Fruit fly (Drosophila melanogaster) whole organism, wandering third instar larva: Measurements from ENCODE around the gene glob1.
"Not testable (repeated sequence)": the region's sequence is repeated elsewhere in the genome, so short reads cannot be mapped to it uniquely, and the experiment has no call there.

Experiments
- Abd-B ChIP-seq: fragments of >200 bp; optimal IDR thresholded peaks from 2 replicates; lab custom pipeline; 2017; ENCODE audit warnings: missing biosample characterization, missing genetic modification characterization
- GATAd ChIP-seq: sonication (Bioruptor generic); optimal IDR thresholded peaks from 2 replicates; lab custom pipeline; 2016; ENCODE audit warnings: missing biosample characterization, missing genetic modification characterization
- OdsH ChIP-seq: fragments of 200-800 bp; sonication (Bioruptor generic); optimal IDR thresholded peaks from 2 replicates; lab custom pipeline; 2016; ENCODE audit warnings: missing biosample characterization, mild to moderate bottlenecking, missing genetic modification characterization
- Vsx2 ChIP-seq: fragments of 200-300, 225-300 bp; sonication (Bioruptor generic); optimal IDR thresholded peaks from 2 replicates; lab custom pipeline; 2018; ENCODE audit warnings: missing biosample characterization, missing genetic modification characterization; ENCODE audit not compliant: partially characterized antibody
- dmrt93B ChIP-seq: fragments of 200-800 bp; sonication (Bioruptor generic); optimal IDR thresholded peaks from 2 replicates; lab custom pipeline; 2018; ENCODE audit warnings: missing biosample characterization, mild to moderate bottlenecking, missing genetic modification characterization
- dsf ChIP-seq: sonication (Bioruptor generic); optimal IDR thresholded peaks from 2 replicates; lab custom pipeline; 2016; ENCODE audit warnings: missing biosample characterization, missing genetic modification characterization, borderline replicate concordance
- fru ChIP-seq: fragments of 200-800 bp; sonication (Bioruptor generic); optimal IDR thresholded peaks from 3 replicates; lab custom pipeline; 2016; ENCODE audit warnings: missing biosample characterization, mild to moderate bottlenecking, missing genetic modification characterization
- h ChIP-seq: fragments of 200-800 bp; sonication (Bioruptor generic); optimal IDR thresholded peaks from 3 replicates; lab custom pipeline; 2016; ENCODE audit warnings: missing biosample characterization, mild to moderate bottlenecking, missing genetic modification characterization
- jim ChIP-seq: fragments of 175-275, 200-325 bp; sonication (Bioruptor generic); optimal IDR thresholded peaks from 2 replicates; lab custom pipeline; 2016; ENCODE audit warnings: missing biosample characterization, mild to moderate bottlenecking, missing genetic modification characterization
- pan ChIP-seq: fragments of >200 bp; optimal IDR thresholded peaks from 2 replicates; lab custom pipeline; 2017
- tai ChIP-seq: sonication (Bioruptor generic); optimal IDR thresholded peaks from 2 replicates; lab custom pipeline; 2016; ENCODE audit warnings: missing biosample characterization, missing genetic modification characterization
- usp ChIP-seq: fragments of >200 bp; optimal IDR thresholded peaks from 2 replicates; lab custom pipeline; 2017; ENCODE audit warnings: missing biosample characterization, missing genetic modification characterization

dm6 chr3R:15904543-15904942 lies at the start of gene glob1:
- TF ChIP-seq Abd-B (GFP tag; lab: Kevin White, UChicago); dsf (GFP tag; lab: Kevin White, UChicago); tai (GFP tag; lab: Kevin White, UChicago); pan (lab: Kevin White, UChicago); Vsx2 (GFP tag; lab: Kevin White, UChicago); GATAd; jim; fru (GFP tag; lab: Kevin White, UChicago); h; dmrt93B (GFP tag; lab: Kevin White, UChicago); usp (GFP tag; lab: Kevin White, UChicago); OdsH (GFP tag; lab: Kevin White, UChicago): not testable (repeated sequence)
